Worm (Caenorhabditis elegans) whole organism, L3 larva: Measurements from ENCODE around the gene srt-18.

Experiments
- ama-1 ChIP-seq: fragments of 150-350 bp; optimal IDR thresholded peaks from 2 replicates; lab custom pipeline; 2018
- ceh-82 ChIP-seq: fragments of 150-350 bp; optimal IDR thresholded peaks from 2 replicates; lab custom pipeline; 2014; ENCODE audit warnings: missing biosample characterization, missing genetic modification characterization
- daf-12 ChIP-seq: fragments of 150-350 bp; optimal IDR thresholded peaks from 2 replicates; lab custom pipeline; 2014; ENCODE audit warnings: missing biosample characterization, missing genetic modification reagents, missing genetic modification characterization
- egl-27 ChIP-seq: sonication (generic microtip); optimal IDR thresholded peaks from 4 replicates; lab custom pipeline; 2017; ENCODE audit warnings: missing biosample characterization, missing genetic modification reagents, missing genetic modification characterization
- nhr-28 ChIP-seq: fragments of 150-350 bp; optimal IDR thresholded peaks from 2 replicates; lab custom pipeline; 2014; ENCODE audit warnings: missing biosample characterization, missing genetic modification characterization
- snpc-4 ChIP-seq: fragments of 150-350 bp; optimal IDR thresholded peaks from 2 replicates; lab custom pipeline; 2014; ENCODE audit warnings: missing biosample characterization, missing genetic modification characterization
- unc-39 ChIP-seq: sonication (generic microtip); optimal IDR thresholded peaks from 4 replicates; lab custom pipeline; 2017; ENCODE audit warnings: missing biosample characterization, missing genetic modification characterization
- ztf-11 ChIP-seq: fragments of 150-350 bp; optimal IDR thresholded peaks from 2 replicates; lab custom pipeline; 2014; ENCODE audit warnings: missing biosample characterization, missing genetic modification characterization

ce11 chrV:8983604-8984003 is 31.8 kb downstream of the srt-18 start, which contains the start of gene str-86:
- TF ChIP-seq ztf-11 (tag; lab: Kevin White, UChicago) = no peak
- TF ChIP-seq nhr-28 (tag; lab: Kevin White, UChicago) = no peak
- TF ChIP-seq ceh-82 (tag; lab: Kevin White, UChicago) = no peak
- no peak for TF ChIP-seq egl-27
- TF ChIP-seq ama-1 (lab: Kevin White, UChicago) = no peak
- TF ChIP-seq snpc-4 (tag; lab: Kevin White, UChicago) = no peak
- TF ChIP-seq unc-39 (tag; lab: Kevin White, UChicago) = no peak
- no peak for TF ChIP-seq daf-12 (tag; lab: Kevin White, UChicago)
